Worm (Caenorhabditis elegans) whole organism, L4 larva: ENCODE measurements around the gene polq-1.

ENCODE experiments used
- daf-16 ChIP-seq, 3 experiments: sonication (generic microtip); optimal IDR thresholded peaks; 2 replicates each; lab custom pipeline; 2016 to 2017; ENCODE audit warnings: missing genetic modification characterization in 3 of 3, missing genetic modification reagents in 3 of 3, mild to moderate bottlenecking in 2 of 3, missing compliant biosample characterization in 2 of 3, missing biosample characterization in 1 of 3, moderate library complexity in 1 of 3
- lin-13 ChIP-seq: fragments of 150-350 bp; optimal IDR thresholded peaks from 2 replicates; lab custom pipeline; 2014; ENCODE audit warnings: missing biosample characterization, missing genetic modification reagents, missing genetic modification characterization

DNA sequence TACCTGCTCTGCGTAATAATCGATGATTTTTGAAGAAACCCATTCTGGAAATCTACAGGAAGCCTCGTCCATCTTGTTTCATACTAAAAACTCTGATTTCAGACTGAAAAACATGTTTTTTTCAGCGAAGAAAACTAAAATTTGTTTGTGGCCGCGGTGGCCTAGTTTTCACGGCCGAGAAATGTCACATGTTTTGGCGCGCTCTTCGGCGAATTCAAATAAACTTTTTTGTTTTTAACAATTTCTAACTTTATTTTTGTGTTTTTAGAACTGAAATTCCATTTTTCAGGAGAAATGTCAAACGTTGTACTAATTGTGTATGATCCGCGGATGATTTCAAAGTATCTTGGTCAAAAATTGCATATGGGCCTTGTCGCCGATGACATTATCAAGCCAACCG lies at the start of gene polq-1, which contains the start of gene him-10:
- TF ChIP-seq lin-13 (GFP tag; lab: Kevin White, UChicago) (no peak), daf-16 (GFP tag; optimal IDR thresholded peaks at IDR 0.05; lab: Kevin White, UChicago) (no peak), daf-16 (tag; optimal IDR thresholded peaks at IDR 0.05; lab: Kevin White, UChicago) (no peak)
